Worm (Caenorhabditis elegans) whole organism, late embryonic: ENCODE data around the gene clec-142.

Experiments used
- C08G9.2 ChIP-seq: sonication (generic microtip); optimal IDR thresholded peaks from 2 replicates; lab custom pipeline; 2016; ENCODE audit warnings: mild to moderate bottlenecking, missing genetic modification characterization, moderate library complexity, missing compliant biosample characterization
- K02D7.2 ChIP-seq: sonication (generic microtip); optimal IDR thresholded peaks from 2 replicates; lab custom pipeline; 2017; ENCODE audit warnings: mild to moderate bottlenecking, missing genetic modification characterization, missing compliant biosample characterization
- K09A11.1 ChIP-seq: sonication (generic microtip); optimal IDR thresholded peaks from 2 replicates; lab custom pipeline; 2017; ENCODE audit warnings: antibody characterized with exemption, mild to moderate bottlenecking, missing genetic modification characterization, missing compliant biosample characterization; ENCODE audit not compliant: insufficient read depth
- Y22D7AL.16 ChIP-seq: sonication (generic microtip); optimal IDR thresholded peaks from 2 replicates; lab custom pipeline; 2016; ENCODE audit warnings: missing genetic modification characterization, missing compliant biosample characterization
- ahr-1 ChIP-seq: sonication (generic microtip); optimal IDR thresholded peaks from 2 replicates; lab custom pipeline; 2016; ENCODE audit warnings: missing genetic modification characterization, missing compliant biosample characterization
- ceh-22 ChIP-seq: sonication (generic microtip); optimal IDR thresholded peaks from 2 replicates; lab custom pipeline; 2017; ENCODE audit warnings: missing biosample characterization, missing genetic modification characterization
- ceh-24 ChIP-seq: sonication (generic microtip); optimal IDR thresholded peaks from 2 replicates; lab custom pipeline; 2016; ENCODE audit warnings: mild to moderate bottlenecking, missing genetic modification characterization, missing compliant biosample characterization
- ceh-30 ChIP-seq: fragments of 150-350 bp; optimal IDR thresholded peaks from 2 replicates; lab custom pipeline; 2014; ENCODE audit warnings: missing biosample characterization, missing genetic modification characterization
- ceh-34 ChIP-seq: sonication (generic microtip); optimal IDR thresholded peaks from 2 replicates; lab custom pipeline; 2016; ENCODE audit warnings: mild to moderate bottlenecking, missing genetic modification characterization, missing compliant biosample characterization
- ceh-45 ChIP-seq: fragments of 200-800 bp; sonication (Bioruptor generic); IDR thresholded peaks from 2 replicates; pipeline ENCODE4 v1.3.6; 2022; ENCODE audit warnings: missing genetic modification reagents, missing genetic modification characterization, missing compliant biosample characterization
- ceh-48 ChIP-seq: sonication (generic microtip); optimal IDR thresholded peaks from 2 replicates; lab custom pipeline; 2016; ENCODE audit warnings: missing genetic modification characterization, inconsistent platforms, missing compliant biosample characterization
- ceh-6 ChIP-seq: fragments of 200-800 bp; sonication (Bioruptor generic); optimal IDR thresholded peaks from 2 replicates; lab custom pipeline; 2018; ENCODE audit warnings: mild to moderate bottlenecking, missing genetic modification characterization, missing compliant biosample characterization
- dmd-4 ChIP-seq: sonication (generic microtip); optimal IDR thresholded peaks from 2 replicates; lab custom pipeline; 2016; ENCODE audit warnings: borderline replicate concordance, missing genetic modification characterization, missing compliant biosample characterization
- dve-1 ChIP-seq: sonication (generic microtip); optimal IDR thresholded peaks from 2 replicates; lab custom pipeline; 2017; ENCODE audit warnings: antibody characterized with exemption, mild to moderate bottlenecking, missing genetic modification characterization, missing compliant biosample characterization
- elt-2 ChIP-seq: sonication (generic microtip); optimal IDR thresholded peaks from 2 replicates; lab custom pipeline; 2016; ENCODE audit warnings: missing genetic modification reagents, missing genetic modification characterization, missing compliant biosample characterization
- ets-4 ChIP-seq: sonication (generic microtip); optimal IDR thresholded peaks from 2 replicates; lab custom pipeline; 2016; ENCODE audit warnings: missing genetic modification characterization, missing compliant biosample characterization
- eyg-1 ChIP-seq: sonication (generic microtip); optimal IDR thresholded peaks from 2 replicates; lab custom pipeline; 2016; ENCODE audit warnings: missing genotype, missing genetic modification characterization, missing compliant biosample characterization
- gmeb-2 ChIP-seq: sonication (generic microtip); optimal IDR thresholded peaks from 2 replicates; lab custom pipeline; 2016; ENCODE audit warnings: missing genetic modification characterization, inconsistent platforms, missing compliant biosample characterization
- hlh-13 ChIP-seq: fragments of 200-800 bp; sonication (Bioruptor generic); optimal IDR thresholded peaks from 2 replicates; lab custom pipeline; 2018; ENCODE audit warnings: mild to moderate bottlenecking, missing genetic modification characterization, missing compliant biosample characterization
- hlh-30 ChIP-seq: sonication (generic microtip); optimal IDR thresholded peaks from 2 replicates; lab custom pipeline; 2017; ENCODE audit warnings: antibody characterized with exemption, missing genetic modification characterization, missing compliant biosample characterization; ENCODE audit not compliant: insufficient read depth
- hlh-6 ChIP-seq: sonication (generic microtip); optimal IDR thresholded peaks from 2 replicates; lab custom pipeline; 2016; ENCODE audit warnings: missing genotype, missing genetic modification characterization, missing compliant biosample characterization
- lin-11 ChIP-seq: fragments of 200-800 bp; sonication (Bioruptor generic); optimal IDR thresholded peaks from 2 replicates; lab custom pipeline; 2018; ENCODE audit warnings: mild to moderate bottlenecking, missing genetic modification characterization, missing compliant biosample characterization
- madf-2 ChIP-seq: sonication (generic microtip); optimal IDR thresholded peaks from 2 replicates; lab custom pipeline; 2017; ENCODE audit warnings: missing genetic modification characterization, missing compliant biosample characterization
- mec-3 ChIP-seq: sonication (generic microtip); optimal IDR thresholded peaks from 2 replicates; lab custom pipeline; 2016; ENCODE audit warnings: borderline replicate concordance, missing genetic modification characterization, missing compliant biosample characterization
- nfya-1 ChIP-seq: sonication (generic microtip); optimal IDR thresholded peaks from 2 replicates; lab custom pipeline; 2017; ENCODE audit warnings: missing genetic modification characterization, mild to moderate bottlenecking, missing compliant biosample characterization, antibody characterized with exemption, moderate library complexity
- npax-4 ChIP-seq: sonication (generic microtip); optimal IDR thresholded peaks from 2 replicates; lab custom pipeline; 2016; ENCODE audit warnings: missing genetic modification characterization, missing compliant biosample characterization
- pag-3 ChIP-seq: sonication (generic microtip); optimal IDR thresholded peaks from 2 replicates; lab custom pipeline; 2016; ENCODE audit warnings: missing compliant biosample characterization, missing genetic modification characterization, borderline replicate concordance
- pax-1 ChIP-seq: fragments of 150-350 bp; optimal IDR thresholded peaks from 2 replicates; lab custom pipeline; 2014; ENCODE audit warnings: missing biosample characterization, missing genetic modification characterization
- pha-4 ChIP-seq: fragments of 150-350 bp; optimal IDR thresholded peaks from 2 replicates; lab custom pipeline; 2018; ENCODE audit warnings: missing biosample characterization, missing genetic modification reagents, missing genetic modification characterization
- ref-2 ChIP-seq: sonication (generic microtip); optimal IDR thresholded peaks from 2 replicates; lab custom pipeline; 2016; ENCODE audit warnings: missing genetic modification characterization, missing compliant biosample characterization
- tbx-2 ChIP-seq: sonication (generic microtip); optimal IDR thresholded peaks from 2 replicates; lab custom pipeline; 2016; ENCODE audit warnings: missing genetic modification characterization, missing compliant biosample characterization
- tbx-7 ChIP-seq: sonication (generic microtip); optimal IDR thresholded peaks from 2 replicates; lab custom pipeline; 2016; ENCODE audit warnings: missing genotype, missing genetic modification characterization, missing compliant biosample characterization
- unc-42 ChIP-seq: sonication (generic microtip); optimal IDR thresholded peaks from 2 replicates; lab custom pipeline; 2016; ENCODE audit warnings: missing genotype, missing genetic modification characterization, missing compliant biosample characterization
- unc-55 ChIP-seq: sonication (generic microtip); optimal IDR thresholded peaks from 2 replicates; lab custom pipeline; 2017; ENCODE audit warnings: missing biosample characterization, missing genetic modification reagents, missing genetic modification characterization
- zip-5 ChIP-seq: sonication (generic microtip); optimal IDR thresholded peaks from 2 replicates; lab custom pipeline; 2016; ENCODE audit warnings: missing genetic modification characterization, missing compliant biosample characterization
- ztf-16 ChIP-seq: sonication (generic microtip); optimal IDR thresholded peaks from 2 replicates; lab custom pipeline; 2017; ENCODE audit warnings: missing genetic modification characterization, missing compliant biosample characterization

Gene clec-142

ce11 chrII:8273060-8273459, 5.4 kb upstream of the clec-142 start:
- TF ChIP-seq hlh-30 (tag; lab: Kevin White, UChicago) (no peak), ets-4 (no peak), ceh-22 (tag; lab: Kevin White, UChicago) (no peak), ref-2 (no peak), ztf-16 (tag; lab: Kevin White, UChicago) (no peak), unc-42 (tag; lab: Kevin White, UChicago) (no peak), K09A11.1 (no peak), tbx-7 (tag; lab: Kevin White, UChicago) (no peak), gmeb-2 (no peak), ceh-6 (GFP tag; lab: Kevin White, UChicago) (no peak), hlh-6 (tag; lab: Kevin White, UChicago) (no peak), K02D7.2 (tag; lab: Kevin White, UChicago) (no peak), C08G9.2 (tag; lab: Kevin White, UChicago) (no peak), dmd-4 (no peak), hlh-13 (GFP tag; lab: Kevin White, UChicago) (no peak), tbx-2 (tag; lab: Kevin White, UChicago) (no peak)

DNA sequence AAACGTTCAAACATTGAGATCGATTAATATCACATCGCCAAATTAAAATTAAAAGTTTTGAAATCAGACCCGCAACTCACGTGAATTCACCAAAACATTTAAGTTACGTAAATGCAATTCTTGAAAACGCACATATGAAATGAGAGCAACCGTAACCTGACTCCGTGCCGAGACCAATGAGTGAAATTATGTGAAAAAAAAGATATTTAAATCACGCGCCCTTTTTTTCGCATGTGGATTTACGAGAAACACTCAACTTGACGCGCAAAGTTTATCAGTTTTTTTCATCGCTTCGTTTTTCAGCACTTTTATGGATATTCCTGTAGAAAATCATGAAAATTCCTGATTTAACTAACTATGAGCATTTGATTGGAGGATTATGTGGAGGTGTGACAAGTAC, 2.4 kb upstream of the clec-142 start, which contains the start of the genes gei-14 and slc-25A32:
TSS of gene gei-14 (minus strand) at position 175 of the 400 bp plus-strand sequence.
TSS of gene slc-25A32 (plus strand) at position 242 of the 400 bp plus-strand sequence.
- TF ChIP-seq unc-55 (GFP tag; lab: Kevin White, UChicago) (no peak), elt-2 (peak; percentile 6), ref-2 (no peak), hlh-6 (tag; lab: Kevin White, UChicago) (no peak), tbx-7 (tag; lab: Kevin White, UChicago) (no peak), hlh-30 (tag; lab: Kevin White, UChicago) (peak; percentile 17), dmd-4 (no peak), nfya-1 (tag; lab: Kevin White, UChicago) (peak; percentile 6)

ce11 chrII:8283158-8283717, 4.8 kb downstream of the clec-142 start, which contains the start of the genes nst-1 and cct-4:
nst-1 (minus strand) TSS chrII:8283208.
cct-4 (plus strand) TSS chrII:8283667.
- TF ChIP-seq lin-11 (tag; lab: Kevin White, UChicago) = no peak
- no peak for TF ChIP-seq K09A11.1
- no peak for TF ChIP-seq C08G9.2 (tag; lab: Kevin White, UChicago)
- TF ChIP-seq ceh-6 (GFP tag; lab: Kevin White, UChicago) = no peak
- TF ChIP-seq zip-5 (tag; lab: Kevin White, UChicago) = no peak
- no peak for TF ChIP-seq mec-3 (tag; lab: Kevin White, UChicago)
- no peak for TF ChIP-seq pag-3 (tag; lab: Kevin White, UChicago)
- TF ChIP-seq pax-1 (tag; lab: Kevin White, UChicago) = no peak
- TF ChIP-seq ceh-30 = no peak
- TF ChIP-seq ahr-1 = no peak
- no peak for TF ChIP-seq pha-4
- TF ChIP-seq elt-2 = no peak
- TF ChIP-seq ceh-45 (GFP tag; lab: Robert Waterston, UW) = no peak
- TF ChIP-seq hlh-13 (GFP tag; lab: Kevin White, UChicago) = no peak
- TF ChIP-seq dve-1 (tag; lab: Kevin White, UChicago) = no peak
- no peak for TF ChIP-seq ceh-34 (tag; lab: Kevin White, UChicago)
- TF ChIP-seq, all 69 proteins: peak for 0

DNA sequence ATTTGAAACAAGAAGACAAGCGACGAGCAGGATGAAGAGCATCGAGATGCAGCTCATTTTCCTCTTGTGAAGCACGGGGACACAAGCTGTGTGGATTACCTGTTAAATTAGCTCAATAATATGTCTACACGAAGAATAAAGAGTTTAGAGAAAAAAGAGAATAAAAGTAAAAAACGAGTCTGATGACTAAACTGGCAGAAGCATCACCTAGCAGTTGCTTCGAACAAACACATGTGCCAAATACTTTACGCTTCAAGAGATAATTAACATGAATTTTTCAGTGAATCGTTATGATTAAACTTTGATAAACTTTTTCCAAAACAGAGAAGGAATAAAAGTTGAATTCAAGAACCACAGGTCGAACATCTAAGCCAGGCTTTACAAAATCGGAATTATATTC, 16.8 kb downstream of the clec-142 start, which contains the start of gene nlp-55:
TSS of gene nlp-55 (minus strand) at position 101 of the 400 bp plus-strand sequence.
- TF ChIP-seq eyg-1 (tag; lab: Kevin White, UChicago) (no peak), lin-11 (tag; lab: Kevin White, UChicago) (no peak)
- TF ChIP-seq, all 69 proteins: peak for 0

DNA sequence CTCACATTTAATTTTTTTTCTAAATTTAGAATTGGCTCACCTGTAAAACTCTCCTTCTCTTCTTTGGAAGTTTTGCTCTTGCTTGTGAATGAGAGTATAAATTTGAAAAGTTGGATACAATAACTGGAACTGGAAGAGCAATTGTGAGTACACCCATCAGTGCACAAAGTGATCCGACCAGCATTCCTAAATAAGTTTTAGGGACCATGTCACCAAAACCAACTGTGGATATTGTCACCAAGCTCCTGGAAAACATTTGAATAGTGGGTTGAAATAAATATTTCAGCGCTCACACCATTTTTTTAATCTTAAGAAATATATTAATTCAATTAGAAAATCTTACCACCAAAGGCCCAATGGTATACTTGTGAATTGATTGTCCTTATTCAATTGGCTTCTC, 29.8 kb downstream of the clec-142 start:
- no peak for TF ChIP-seq ceh-30
- TF ChIP-seq madf-2 (tag; lab: Kevin White, UChicago) = no peak
- TF ChIP-seq tbx-7 (tag; lab: Kevin White, UChicago) = no peak
- TF ChIP-seq hlh-6 (tag; lab: Kevin White, UChicago) = no peak
- TF ChIP-seq Y22D7AL.16 (tag; lab: Kevin White, UChicago) = no peak
- no peak for TF ChIP-seq npax-4
- TF ChIP-seq ceh-24 (tag; lab: Kevin White, UChicago) = no peak
- no peak for TF ChIP-seq ceh-34 (tag; lab: Kevin White, UChicago)
- no peak for TF ChIP-seq ceh-48 (tag; lab: Kevin White, UChicago)
- TF ChIP-seq unc-42 (tag; lab: Kevin White, UChicago) = no peak
